Fruit fly (Drosophila melanogaster) whole organism, wandering third instar larva: ENCODE measurements around the gene Trissin.

Experiments used
- CrebA ChIP-seq: fragments of 200-800 bp; sonication (Bioruptor generic); optimal IDR thresholded peaks from 2 replicates; lab custom pipeline; 2016; ENCODE audit warnings: missing biosample characterization, mild to moderate bottlenecking, missing genetic modification characterization, borderline replicate concordance
- HLH106 ChIP-seq: fragments of 200-800 bp; optimal IDR thresholded peaks from 3 replicates; lab custom pipeline; 2019; ENCODE audit warnings: missing biosample characterization, mild to moderate bottlenecking, missing genetic modification characterization, moderate library complexity
- Hr83 ChIP-seq: fragments of 200-300 bp; sonication (Bioruptor generic); optimal IDR thresholded peaks from 2 replicates; lab custom pipeline; 2016; ENCODE audit warnings: missing biosample characterization, mild to moderate bottlenecking, missing genetic modification characterization, moderate library complexity; ENCODE audit not compliant: poor library complexity, severe bottlenecking
- Rel ChIP-seq, 2 experiments: fragments of 200-800 bp; sonication (Bioruptor generic) in 1 of 2; optimal IDR thresholded peaks; 2 replicates in 1 of 2; 3 replicates in 1 of 2; lab custom pipeline; 2016 to 2019; ENCODE audit warnings: mild to moderate bottlenecking in 2 of 2, missing biosample characterization in 2 of 2, missing genetic modification characterization in 2 of 2, moderate library complexity in 1 of 2
- foxo ChIP-seq, 2 experiments: fragments of 200-800 bp; sonication (Bioruptor generic); optimal IDR thresholded peaks; 2 replicates in 1 of 2; 3 replicates in 1 of 2; lab custom pipeline; 2016 to 2017; ENCODE audit warnings: missing biosample characterization in 2 of 2, missing genetic modification characterization in 2 of 2
- fru ChIP-seq: fragments of 200-800 bp; sonication (Bioruptor generic); optimal IDR thresholded peaks from 3 replicates; lab custom pipeline; 2016; ENCODE audit warnings: missing biosample characterization, mild to moderate bottlenecking, missing genetic modification characterization
- jim ChIP-seq: fragments of 175-275, 200-325 bp; sonication (Bioruptor generic); optimal IDR thresholded peaks from 2 replicates; lab custom pipeline; 2016; ENCODE audit warnings: missing biosample characterization, mild to moderate bottlenecking, missing genetic modification characterization
- lola ChIP-seq: fragments of >200 bp; optimal IDR thresholded peaks from 2 replicates; lab custom pipeline; 2017; ENCODE audit warnings: missing biosample characterization, missing genetic modification characterization

- TF ChIP-seq jim (GFP tag; lab: Kevin White, UChicago), result no peak
- no peak for TF ChIP-seq HLH106 (tag; lab: Kevin White, UChicago)
- no peak for TF ChIP-seq lola (GFP tag; lab: Kevin White, UChicago)
- no peak for TF ChIP-seq Hr83
- no peak for TF ChIP-seq Rel (GFP tag; optimal IDR thresholded peaks at IDR 0.05; lab: Kevin White, UChicago)
- no peak for TF ChIP-seq Rel (tag; optimal IDR thresholded peaks at IDR 0.05; lab: Kevin White, UChicago)
- no peak for TF ChIP-seq fru (GFP tag; lab: Kevin White, UChicago)
- no peak for TF ChIP-seq foxo (GFP tag; optimal IDR thresholded peaks at IDR 0.05; lab: Kevin White, UChicago)
- no peak for TF ChIP-seq CrebA (GFP tag; lab: Kevin White, UChicago)
Observed at dm6 chr3R:15463172-15463571, 22.0 kb downstream of the Trissin start.
